Worm (Caenorhabditis elegans): Measurements from ENCODE around the gene prp-8.

prp-8 gene

DNA sequence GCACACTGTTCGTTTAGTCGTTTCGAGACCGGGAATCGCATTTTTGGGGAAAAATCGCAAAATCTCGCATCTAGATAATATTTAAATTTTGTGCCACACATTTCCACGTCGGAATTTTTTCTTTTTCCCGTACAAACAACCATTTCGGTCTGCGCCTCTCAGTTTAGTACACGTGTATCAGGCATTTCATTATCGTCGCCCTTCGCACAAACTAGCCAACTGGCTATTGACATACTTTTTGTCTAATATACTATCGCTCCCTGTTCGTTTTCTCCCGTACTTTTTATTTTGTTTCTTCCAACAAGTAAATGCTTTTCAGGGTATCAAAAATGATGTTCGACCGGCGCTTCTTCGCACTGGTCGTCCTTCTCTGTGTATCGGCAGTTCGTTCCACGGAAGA is 30.8 kb upstream of the prp-8 start, which contains the start of gene C14B9.2:
Gene C14B9.2 (plus strand): TSS at position 320 of the 400 bp plus-strand sequence.
- no peak for TF ChIP-seq ztf-23 (GFP tag; IDR thresholded peaks at IDR 0.05)
- TF ChIP-seq ref-1 (GFP tag; conservative IDR thresholded peaks at IDR 0.05): no peak
- no peak for TF ChIP-seq cog-1 (tag; optimal IDR thresholded peaks at IDR 0.05)
- TF ChIP-seq flt-1 (GFP tag; IDR thresholded peaks at IDR 0.05): no peak
- TF ChIP-seq tab-1 (GFP tag; IDR thresholded peaks at IDR 0.05): no peak
- TF ChIP-seq T22C8.4 (GFP tag; IDR thresholded peaks at IDR 0.05): no peak
- no peak for TF ChIP-seq med-1 (GFP tag; optimal IDR thresholded peaks at IDR 0.05; ENCODE audit: insufficient read depth)
- no peak for TF ChIP-seq ztf-29 (GFP tag; IDR thresholded peaks at IDR 0.05)
- TF ChIP-seq klf-2 (GFP tag; conservative IDR thresholded peaks at IDR 0.05): no peak

DNA sequence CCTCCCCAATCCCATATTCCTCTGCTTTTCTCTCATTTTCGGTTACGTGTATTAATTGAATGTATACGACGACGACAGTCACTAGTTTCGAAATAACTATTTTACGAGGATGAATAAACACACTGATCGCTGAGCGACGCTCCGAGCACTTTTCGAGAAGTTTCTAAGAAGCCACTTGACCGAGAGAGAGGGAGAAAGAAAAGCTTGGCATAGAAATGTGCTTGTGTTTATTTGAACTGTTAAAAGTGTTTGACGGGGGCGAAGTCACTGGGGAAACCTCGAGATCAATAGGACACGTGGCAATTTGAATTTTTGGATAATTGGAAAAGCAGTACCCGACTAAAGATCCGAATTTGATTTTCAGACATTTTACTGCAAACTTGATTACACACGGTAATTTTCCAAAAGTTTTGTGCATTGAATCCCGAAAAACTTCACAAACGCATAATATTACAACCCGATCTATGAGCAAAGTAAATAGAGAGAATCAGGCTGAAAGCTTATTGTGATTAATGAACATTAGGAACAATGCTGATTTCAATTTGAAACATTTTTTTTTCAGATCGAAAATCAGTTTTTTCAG is 27.6 kb upstream of the prp-8 start:
- TF ChIP-seq ztf-23 (GFP tag; IDR thresholded peaks at IDR 0.05) (no peak), T22C8.4 (GFP tag; IDR thresholded peaks at IDR 0.05) (no peak), tab-1 (GFP tag; IDR thresholded peaks at IDR 0.05) (no peak), med-1 (GFP tag; optimal IDR thresholded peaks at IDR 0.05; ENCODE audit: insufficient read depth) (no peak), ref-1 (GFP tag; conservative IDR thresholded peaks at IDR 0.05) (no peak), klf-2 (GFP tag; conservative IDR thresholded peaks at IDR 0.05) (no peak), flt-1 (GFP tag; IDR thresholded peaks at IDR 0.05) (no peak), ztf-29 (GFP tag; IDR thresholded peaks at IDR 0.05) (no peak), cog-1 (tag; optimal IDR thresholded peaks at IDR 0.05) (no peak)

DNA sequence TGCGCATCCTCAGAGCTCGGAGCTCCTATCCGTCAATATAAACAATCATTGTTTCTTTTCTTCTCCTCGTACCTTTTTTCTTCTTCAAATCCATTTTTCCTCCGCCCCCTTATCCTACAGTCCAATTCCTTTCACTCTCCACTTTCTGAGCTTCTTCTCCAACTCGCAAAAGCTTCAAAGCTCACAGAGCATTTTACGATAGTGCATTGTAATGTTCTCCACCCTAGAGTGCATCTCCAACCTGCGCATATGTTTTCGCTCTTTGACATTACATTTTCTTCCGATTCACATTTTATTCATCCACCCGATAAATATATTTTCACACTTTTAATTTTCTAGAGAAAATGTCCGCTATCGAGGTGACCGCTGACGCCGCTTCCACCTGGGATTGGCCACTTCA is 26.4 kb upstream of the prp-8 start, which contains the start of gene hsp-12.2:
Gene hsp-12.2 (plus strand): TSS at position 301 of the 400 bp plus-strand sequence.
- no peak for TF ChIP-seq flt-1 (GFP tag; IDR thresholded peaks at IDR 0.05)
- no peak for TF ChIP-seq tab-1 (GFP tag; IDR thresholded peaks at IDR 0.05)
- TF ChIP-seq cog-1 (tag; optimal IDR thresholded peaks at IDR 0.05): no peak
- TF ChIP-seq ref-1 (GFP tag; conservative IDR thresholded peaks at IDR 0.05): no peak
- TF ChIP-seq ztf-29 (GFP tag; IDR thresholded peaks at IDR 0.05): no peak
- TF ChIP-seq T22C8.4 (GFP tag; IDR thresholded peaks at IDR 0.05): no peak
- TF ChIP-seq med-1 (GFP tag; optimal IDR thresholded peaks at IDR 0.05; ENCODE audit: insufficient read depth): no peak
- no peak for TF ChIP-seq klf-2 (GFP tag; conservative IDR thresholded peaks at IDR 0.05)
- TF ChIP-seq ztf-23 (GFP tag; IDR thresholded peaks at IDR 0.05): no peak

DNA sequence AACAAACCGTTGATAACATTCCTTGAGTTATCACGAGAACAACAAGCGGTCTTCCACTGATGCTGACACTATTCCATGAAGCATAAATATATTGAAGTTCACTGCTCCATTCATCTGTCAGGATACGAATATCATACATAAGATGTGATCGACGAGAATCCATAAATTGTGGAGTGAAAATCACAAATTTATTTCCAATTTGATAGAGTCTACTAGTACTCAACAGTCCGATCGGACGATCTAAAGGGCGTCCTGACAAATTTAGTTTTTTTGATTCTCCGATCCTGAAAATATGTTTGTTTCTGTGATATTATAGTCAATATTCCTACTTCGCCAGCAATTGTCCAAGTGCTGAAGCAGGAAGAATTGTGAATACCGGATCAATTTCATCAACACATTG is 22.0 kb upstream of the prp-8 start:
- TF ChIP-seq flt-1 (GFP tag; IDR thresholded peaks at IDR 0.05) (no peak), T22C8.4 (GFP tag; IDR thresholded peaks at IDR 0.05) (no peak), tab-1 (GFP tag; IDR thresholded peaks at IDR 0.05) (no peak), klf-2 (GFP tag; conservative IDR thresholded peaks at IDR 0.05) (no peak), med-1 (GFP tag; optimal IDR thresholded peaks at IDR 0.05; ENCODE audit: insufficient read depth) (no peak), ztf-23 (GFP tag; IDR thresholded peaks at IDR 0.05) (no peak), ztf-29 (GFP tag; IDR thresholded peaks at IDR 0.05) (no peak), cog-1 (tag; optimal IDR thresholded peaks at IDR 0.05) (no peak), ref-1 (GFP tag; conservative IDR thresholded peaks at IDR 0.05) (no peak)

DNA sequence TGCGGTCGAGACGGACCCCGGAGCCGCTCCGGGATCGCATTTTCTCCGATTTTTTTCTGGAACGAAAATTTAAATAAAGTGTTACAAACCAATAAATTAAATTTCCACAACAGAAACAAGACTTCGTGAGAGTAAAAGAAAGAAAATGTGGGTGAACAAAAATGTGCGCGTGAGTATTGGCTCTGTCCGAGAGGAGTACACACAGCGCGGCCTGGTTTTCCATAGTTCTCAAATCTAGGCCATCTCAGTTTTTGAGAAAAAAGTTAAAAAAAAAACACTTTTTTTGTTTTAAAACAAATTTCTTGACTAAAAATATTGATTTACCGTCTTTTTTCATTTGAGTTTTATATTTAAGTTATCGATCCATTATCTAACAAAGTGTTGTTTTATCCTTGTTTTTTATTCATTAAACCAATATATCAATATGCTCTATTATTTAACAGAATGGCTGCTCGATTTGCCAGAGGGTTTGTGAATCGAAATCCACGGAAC is 19.6 kb upstream of the prp-8 start, which contains the start of the genes C14B9.8 and mrpl-18:
Gene C14B9.8 (minus strand): TSS at position 56 of the 492 bp plus-strand sequence.
Gene mrpl-18 (plus strand): TSS at position 442 of the 492 bp plus-strand sequence.
- TF ChIP-seq ztf-23 (GFP tag; IDR thresholded peaks at IDR 0.05) (peak; percentile 72; the same call in 1 of the 2 replicates), T22C8.4 (GFP tag; IDR thresholded peaks at IDR 0.05) (no peak), flt-1 (GFP tag; IDR thresholded peaks at IDR 0.05) (peak; percentile 81), cog-1 (tag; optimal IDR thresholded peaks at IDR 0.05) (no peak)

DNA sequence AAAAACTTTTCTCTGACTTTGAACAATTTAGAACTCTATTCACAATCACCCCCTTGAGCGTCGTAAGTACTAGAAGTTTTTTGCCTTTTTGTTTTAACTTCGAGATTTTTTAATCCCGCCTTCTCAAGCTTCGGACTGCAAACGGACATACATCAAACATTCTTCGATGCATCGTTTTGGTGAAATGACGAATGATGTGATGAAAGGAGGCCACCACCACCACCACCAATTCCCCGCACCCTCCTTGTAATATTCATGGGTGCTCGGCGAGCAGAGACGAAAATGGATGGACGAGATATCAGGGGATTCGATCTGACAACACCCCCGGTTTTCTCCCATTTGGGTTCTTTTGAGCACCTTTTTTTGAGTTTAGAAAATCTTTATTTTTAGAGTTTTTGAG is 18.2 kb upstream of the prp-8 start:
- TF ChIP-seq ztf-29 (GFP tag; IDR thresholded peaks at IDR 0.05): no peak
- TF ChIP-seq ref-1 (GFP tag; conservative IDR thresholded peaks at IDR 0.05): no peak
- TF ChIP-seq ztf-23 (GFP tag; IDR thresholded peaks at IDR 0.05): no peak
- TF ChIP-seq T22C8.4 (GFP tag; IDR thresholded peaks at IDR 0.05): no peak
- TF ChIP-seq flt-1 (GFP tag; IDR thresholded peaks at IDR 0.05): no peak
- TF ChIP-seq med-1 (GFP tag; optimal IDR thresholded peaks at IDR 0.05; ENCODE audit: insufficient read depth): no peak
- TF ChIP-seq tab-1 (GFP tag; IDR thresholded peaks at IDR 0.05): no peak
- TF ChIP-seq klf-2 (GFP tag; conservative IDR thresholded peaks at IDR 0.05): no peak
- no peak for TF ChIP-seq cog-1 (tag; optimal IDR thresholded peaks at IDR 0.05)

DNA sequence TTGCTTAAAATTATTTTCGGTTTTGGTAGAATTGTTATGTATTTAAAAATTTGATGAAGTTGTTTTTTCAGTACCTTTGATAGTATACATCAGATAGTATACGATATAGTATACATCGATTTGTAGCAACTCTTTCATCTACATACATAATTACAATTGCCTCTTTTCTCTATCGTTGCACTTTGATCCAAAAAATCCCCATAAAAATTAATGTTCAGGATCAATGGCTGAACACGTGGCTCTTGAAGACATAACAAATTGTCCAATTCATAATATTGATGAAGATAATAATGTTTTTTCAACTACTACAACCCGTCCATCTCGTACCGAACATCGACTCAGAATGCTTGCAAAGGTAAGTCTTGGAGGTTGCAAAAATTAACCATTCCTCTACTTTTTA is 15.4 kb upstream of the prp-8 start, which contains the start of gene D2007.2:
Gene D2007.2 (plus strand): TSS at position 213 of the 400 bp plus-strand sequence.
- no peak for TF ChIP-seq ztf-29 (GFP tag; IDR thresholded peaks at IDR 0.05)

DNA sequence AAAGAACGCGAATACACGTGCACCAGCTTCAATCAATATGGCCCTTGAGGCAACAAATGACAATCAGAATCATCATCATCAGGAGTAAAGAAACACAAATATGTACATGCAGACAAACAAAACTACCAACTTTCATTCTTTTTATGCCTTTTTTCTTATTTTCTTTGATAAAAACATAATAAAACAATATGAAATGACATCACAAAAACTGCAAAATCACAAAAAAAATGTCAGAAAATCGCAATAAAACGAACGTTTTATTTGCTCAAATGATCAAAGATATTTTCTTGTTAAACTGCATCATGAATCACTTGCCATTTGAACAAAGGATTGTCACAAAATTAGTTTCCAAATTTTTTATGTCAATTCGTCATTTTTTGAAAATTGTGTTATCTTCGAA is 9.8 kb upstream of the prp-8 start:
- TF ChIP-seq flt-1 (GFP tag; IDR thresholded peaks at IDR 0.05): no peak
- TF ChIP-seq klf-2 (GFP tag; conservative IDR thresholded peaks at IDR 0.05): no peak
- no peak for TF ChIP-seq cog-1 (tag; optimal IDR thresholded peaks at IDR 0.05)
- no peak for TF ChIP-seq ztf-29 (GFP tag; IDR thresholded peaks at IDR 0.05)
- no peak for TF ChIP-seq ztf-23 (GFP tag; IDR thresholded peaks at IDR 0.05)
- TF ChIP-seq T22C8.4 (GFP tag; IDR thresholded peaks at IDR 0.05): no peak
- TF ChIP-seq tab-1 (GFP tag; IDR thresholded peaks at IDR 0.05): no peak
- no peak for TF ChIP-seq med-1 (GFP tag; optimal IDR thresholded peaks at IDR 0.05; ENCODE audit: insufficient read depth)
- TF ChIP-seq ref-1 (GFP tag; conservative IDR thresholded peaks at IDR 0.05): no peak

DNA sequence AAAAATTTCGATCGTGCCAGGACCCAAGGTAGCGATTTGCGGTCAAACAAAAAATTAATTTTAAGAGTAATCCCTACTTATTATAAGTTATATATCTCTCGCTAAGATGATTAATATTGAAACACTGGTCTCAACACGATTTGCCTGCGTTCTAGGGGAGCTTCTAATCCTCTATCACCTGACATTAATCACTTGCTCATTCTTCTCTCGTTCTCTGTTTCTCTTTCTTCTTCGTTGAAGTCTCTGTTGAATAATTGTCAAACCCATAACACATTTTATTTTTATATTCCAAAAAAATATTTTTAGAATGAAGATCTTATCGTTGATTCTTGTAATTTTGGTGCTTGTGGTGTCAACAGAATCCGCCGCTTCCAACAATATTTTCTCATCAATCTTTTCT is 9.0 kb upstream of the prp-8 start, which contains the start of gene D2007.1:
Gene D2007.1 (plus strand): TSS at position 301 of the 400 bp plus-strand sequence.
- TF ChIP-seq ref-1 (GFP tag; conservative IDR thresholded peaks at IDR 0.05): no peak
- no peak for TF ChIP-seq ztf-23 (GFP tag; IDR thresholded peaks at IDR 0.05)
- TF ChIP-seq T22C8.4 (GFP tag; IDR thresholded peaks at IDR 0.05): no peak
- no peak for TF ChIP-seq flt-1 (GFP tag; IDR thresholded peaks at IDR 0.05)
- TF ChIP-seq ztf-29 (GFP tag; IDR thresholded peaks at IDR 0.05): no peak
- no peak for TF ChIP-seq med-1 (GFP tag; optimal IDR thresholded peaks at IDR 0.05; ENCODE audit: insufficient read depth)
- no peak for TF ChIP-seq cog-1 (tag; optimal IDR thresholded peaks at IDR 0.05)
- TF ChIP-seq klf-2 (GFP tag; conservative IDR thresholded peaks at IDR 0.05): no peak
- TF ChIP-seq tab-1 (GFP tag; IDR thresholded peaks at IDR 0.05): no peak
